Worm (Caenorhabditis elegans): ENCODE results near the gene srap-1.

Gene srap-1

ce11 chrII:11238869-11239647 lies 36.0 kb downstream of the srap-1 start, which contains the start of the genes rpn-9 and T06D8.9 (continued):
- TF ChIP-seq daf-16 (GFP tag; optimal IDR thresholded peaks at IDR 0.05) (peak in 1 of 2 experiments; percentile 30), daf-16 (tag; optimal IDR thresholded peaks at IDR 0.05) (peak; percentile 73), ceh-20 (GFP tag; IDR thresholded peaks at IDR 0.05) (no peak), mdl-1 (tag; optimal IDR thresholded peaks at IDR 0.05) (peak in 1 of 2 experiments; percentile 61), hlh-30 (tag; optimal IDR thresholded peaks at IDR 0.05; ENCODE audit: insufficient read depth) (peak; percentile 92), vab-7 (GFP tag; IDR thresholded peaks at IDR 0.05) (no peak), spr-3 (GFP tag; optimal IDR thresholded peaks at IDR 0.05) (no peak), hif-1 (tag; optimal IDR thresholded peaks at IDR 0.05) (peak in 1 of 2 experiments; percentile 68), daf-12 (tag; optimal IDR thresholded peaks at IDR 0.05) (no peak), fkh-10 (GFP tag; optimal IDR thresholded peaks at IDR 0.05) (peak; percentile 19), spr-1 (tag; optimal IDR thresholded peaks at IDR 0.05) (no peak), nhr-48 (tag; optimal IDR thresholded peaks at IDR 0.05) (no peak), ZK337.2 (GFP tag; IDR thresholded peaks at IDR 0.05) (no peak), set-16 (GFP tag; IDR thresholded peaks at IDR 0.05) (no peak), nhr-102 (tag; optimal IDR thresholded peaks at IDR 0.05) (peak; percentile 36), aly-2 (tag; optimal IDR thresholded peaks at IDR 0.05) (no peak), mxl-2 (GFP tag; conservative IDR thresholded peaks at IDR 0.05) (no peak), ceh-44 (GFP tag; IDR thresholded peaks at IDR 0.05) (peak; percentile 41; the same call in 1 of the 2 replicates), unc-62 (GFP tag; optimal IDR thresholded peaks at IDR 0.05 in 1 of 2) (no peak), unc-62 (tag; optimal IDR thresholded peaks at IDR 0.05) (no peak), unc-130 (GFP tag; optimal IDR thresholded peaks at IDR 0.05) (peak; percentile 92), nhr-237 (tag; optimal IDR thresholded peaks at IDR 0.05) (no peak), hmg-1.1 (GFP tag; IDR thresholded peaks at IDR 0.05) (no peak; the same call in 1 of the 2 replicates), ceh-82 (tag; optimal IDR thresholded peaks at IDR 0.05) (no peak), snpc-1.2 (GFP tag; IDR thresholded peaks at IDR 0.05) (no peak), zfp-3 (GFP tag; conservative IDR thresholded peaks at IDR 0.05) (no peak), nhr-76 (tag; optimal IDR thresholded peaks at IDR 0.05) (no peak), zip-11 (GFP tag; IDR thresholded peaks at IDR 0.05) (no peak), dmd-9 (GFP tag; IDR thresholded peaks at IDR 0.05) (no peak), lin-29 (GFP tag; IDR thresholded peaks at IDR 0.05) (no peak), ztf-11 (tag; optimal IDR thresholded peaks at IDR 0.05) (no peak), dve-1 (tag; optimal IDR thresholded peaks at IDR 0.05; ENCODE audit: insufficient read depth) (peak; percentile 81), F10B5.3 (tag; optimal IDR thresholded peaks at IDR 0.05) (no peak), mes-2 (tag; optimal IDR thresholded peaks at IDR 0.05; ENCODE audit: poor library complexity, severe bottlenecking) (peak; percentile 92), dpl-1 (GFP tag; optimal IDR thresholded peaks at IDR 0.05) (peak; percentile 71), ztf-7 (tag; optimal IDR thresholded peaks at IDR 0.05) (no peak), T20F7.1 (GFP tag; optimal IDR thresholded peaks at IDR 0.05) (no peak), zag-1 (tag; optimal IDR thresholded peaks at IDR 0.05) (no peak), ama-1 (optimal IDR thresholded peaks at IDR 0.05) (peak; percentile 37), nhr-10 (tag; optimal IDR thresholded peaks at IDR 0.05) (no peak), egl-27 (tag; optimal IDR thresholded peaks at IDR 0.05) (no peak), daf-8 (GFP tag; IDR thresholded peaks at IDR 0.05) (no peak), lim-7 (GFP tag; IDR thresholded peaks at IDR 0.05) (no peak), F49E8.2 (tag; optimal IDR thresholded peaks at IDR 0.05; ENCODE audit: borderline replicate concordance) (peak; percentile 14), aha-1 (tag) (no peak), madf-5 (GFP tag; IDR thresholded peaks at IDR 0.05) (no peak), snpc-4 (tag; optimal IDR thresholded peaks at IDR 0.05) (peak; percentile 35), php-3 (GFP tag; IDR thresholded peaks at IDR 0.05) (no peak), ceh-62 (tag; optimal IDR thresholded peaks at IDR 0.05) (no peak), madf-9 (GFP tag; conservative IDR thresholded peaks at IDR 0.05) (no peak), ZK546.5 (tag; optimal IDR thresholded peaks at IDR 0.05) (no peak)
